Fruit fly (Drosophila melanogaster) whole organism, prepupa: ENCODE results near the gene CG13069.

Experiments used
- Blimp-1 ChIP-seq: fragments of 200-800 bp; sonication (Bioruptor generic); optimal IDR thresholded peaks from 3 replicates; lab custom pipeline; 2017; ENCODE audit warnings: missing biosample characterization, missing genetic modification characterization, mild to moderate bottlenecking, moderate library complexity, missing genetic modification reagents
- CG11294 ChIP-seq: fragments of 200-800 bp; sonication (Bioruptor generic); IDR thresholded peaks from 2 replicates; pipeline ENCODE4 v1.3.6; 2022; ENCODE audit warnings: missing biosample characterization, missing genetic modification characterization
- CG11762 ChIP-seq: fragments of 200-800 bp; sonication (Bioruptor generic); optimal IDR thresholded peaks from 3 replicates; lab custom pipeline; 2016; ENCODE audit warnings: missing biosample characterization, missing genetic modification characterization; ENCODE audit not compliant: insufficient read depth
- CG11902 ChIP-seq: fragments of 200-800 bp; sonication (Bioruptor generic); optimal IDR thresholded peaks from 3 replicates; lab custom pipeline; 2016; ENCODE audit warnings: missing biosample characterization, missing genetic modification characterization
- CG1621 ChIP-seq: fragments of 200-800 bp; sonication (Bioruptor generic); optimal IDR thresholded peaks from 3 replicates; lab custom pipeline; 2018; ENCODE audit warnings: missing biosample characterization, mild to moderate bottlenecking, missing genetic modification characterization
- CG16779 ChIP-seq: fragments of 200-800 bp; sonication (Bioruptor generic); optimal IDR thresholded peaks from 3 replicates; lab custom pipeline; 2017; ENCODE audit warnings: missing biosample characterization, mild to moderate bottlenecking, missing genetic modification characterization
- CG32006 ChIP-seq: fragments of 200-800 bp; sonication (Bioruptor generic); optimal IDR thresholded peaks from 3 replicates; lab custom pipeline; 2017; ENCODE audit warnings: missing biosample characterization, mild to moderate bottlenecking, missing genetic modification characterization
- CG34406 ChIP-seq: fragments of 200-800 bp; sonication (Bioruptor generic); optimal IDR thresholded peaks from 3 replicates; lab custom pipeline; 2016; ENCODE audit warnings: missing biosample characterization, missing genetic modification characterization
- CG3919 ChIP-seq: fragments of 200-800 bp; sonication (Bioruptor generic); optimal IDR thresholded peaks from 3 replicates; lab custom pipeline; 2016; ENCODE audit warnings: missing biosample characterization, missing genetic modification characterization
- CG4318 ChIP-seq: fragments of 200-800 bp; sonication (Bioruptor generic); optimal IDR thresholded peaks from 3 replicates; lab custom pipeline; 2017; ENCODE audit warnings: missing biosample characterization, mild to moderate bottlenecking, missing genetic modification characterization
- CG6163 ChIP-seq: fragments of 200-800 bp; sonication (Bioruptor generic); IDR thresholded peaks from 3 replicates; pipeline ENCODE4 v1.3.6; 2022; ENCODE audit warnings: missing biosample characterization, missing genetic modification characterization
- CG6276 ChIP-seq: fragments of 200-800 bp; sonication (Bioruptor generic); optimal IDR thresholded peaks from 2 replicates; lab custom pipeline; 2017; ENCODE audit warnings: missing biosample characterization, mild to moderate bottlenecking, missing genetic modification characterization
- CG6792 ChIP-seq: fragments of 200-800 bp; sonication (Bioruptor generic); optimal IDR thresholded peaks from 3 replicates; lab custom pipeline; 2016; ENCODE audit warnings: missing biosample characterization, missing genetic modification characterization
- CG6808 ChIP-seq: fragments of 200-800 bp; sonication (Bioruptor generic); optimal IDR thresholded peaks from 3 replicates; lab custom pipeline; 2017; ENCODE audit warnings: missing biosample characterization, missing genetic modification characterization, mild to moderate bottlenecking, moderate library complexity, missing genetic modification reagents
- CG6854 ChIP-seq: fragments of 200-800 bp; sonication (Bioruptor generic); optimal IDR thresholded peaks from 2 replicates; lab custom pipeline; 2017; ENCODE audit warnings: missing biosample characterization, mild to moderate bottlenecking, missing genetic modification characterization
- CG7368 ChIP-seq: fragments of 200-800 bp; sonication (Bioruptor generic); optimal IDR thresholded peaks from 3 replicates; lab custom pipeline; 2016; ENCODE audit warnings: missing biosample characterization, missing genetic modification characterization
- CG8119 ChIP-seq: fragments of 200-800 bp; sonication (Bioruptor generic); IDR thresholded peaks from 3 replicates; pipeline ENCODE4 v1.3.6; 2022; ENCODE audit warnings: missing biosample characterization, missing genetic modification characterization
- CG8319 ChIP-seq: fragments of 200-800 bp; sonication (Bioruptor generic); optimal IDR thresholded peaks from 3 replicates; lab custom pipeline; 2016; ENCODE audit warnings: missing biosample characterization, missing genetic modification characterization
- CG8632 ChIP-seq: fragments of 200-800 bp; sonication (Bioruptor generic); optimal IDR thresholded peaks from 3 replicates; lab custom pipeline; 2016; ENCODE audit warnings: missing biosample characterization, missing genetic modification characterization
- CG9139 ChIP-seq: fragments of 200-800 bp; sonication (Bioruptor generic); optimal IDR thresholded peaks from 3 replicates; lab custom pipeline; 2017; ENCODE audit warnings: missing biosample characterization, mild to moderate bottlenecking, missing genetic modification characterization
- Eip78C ChIP-seq: fragments of 200-800 bp; sonication (Bioruptor generic); peaks from one replicate; lab custom pipeline; 2016; ENCODE audit warnings: missing biosample characterization, missing genetic modification characterization
- Eip93F ChIP-seq: fragments of 200-800 bp; sonication (Bioruptor generic); optimal IDR thresholded peaks from 2 replicates; lab custom pipeline; 2016; ENCODE audit warnings: missing biosample characterization, mild to moderate bottlenecking, missing genetic modification characterization
- Ets21C ChIP-seq: fragments of 200-800 bp; sonication (Bioruptor generic); optimal IDR thresholded peaks from 3 replicates; lab custom pipeline; 2016; ENCODE audit warnings: missing biosample characterization, missing genetic modification characterization
- Ets96B ChIP-seq: fragments of 200-800 bp; optimal IDR thresholded peaks from 2 replicates; lab custom pipeline; 2019; ENCODE audit warnings: missing biosample characterization, mild to moderate bottlenecking, missing genetic modification characterization, moderate library complexity
- Gug ChIP-seq: fragments of 200-800 bp; sonication (Bioruptor generic); IDR thresholded peaks from 2 replicates; pipeline ENCODE4 v1.3.6; 2022; ENCODE audit warnings: missing biosample characterization, missing genetic modification characterization
- Hr38 ChIP-seq: sonication (Bioruptor generic); optimal IDR thresholded peaks from 2 replicates; lab custom pipeline; 2016; ENCODE audit warnings: missing biosample characterization, missing genetic modification characterization
- Hr39 ChIP-seq: fragments of 200-800 bp; sonication (Bioruptor generic); optimal IDR thresholded peaks from 2 replicates; lab custom pipeline; 2016; ENCODE audit warnings: missing biosample characterization, missing genetic modification characterization
- Hr4 ChIP-seq: fragments of 200-800 bp; sonication (Bioruptor generic); optimal IDR thresholded peaks from 3 replicates; lab custom pipeline; 2016; ENCODE audit warnings: missing biosample characterization, missing genetic modification characterization
- Met ChIP-seq: fragments of 200-800 bp; sonication (Bioruptor generic); optimal IDR thresholded peaks from 3 replicates; lab custom pipeline; 2016; ENCODE audit warnings: missing biosample characterization, missing genetic modification characterization
- OdsH ChIP-seq: fragments of 200-800 bp; sonication (Bioruptor generic); optimal IDR thresholded peaks from 3 replicates; lab custom pipeline; 2016; ENCODE audit warnings: missing biosample characterization, missing genetic modification characterization
- Smox ChIP-seq: fragments of 200-800 bp; sonication (Bioruptor generic); optimal IDR thresholded peaks from 3 replicates; lab custom pipeline; 2016; ENCODE audit warnings: missing biosample characterization, missing genetic modification characterization
- Sox102F ChIP-seq: fragments of 200-800 bp; sonication (Bioruptor generic); optimal IDR thresholded peaks from 2 replicates; lab custom pipeline; 2016; ENCODE audit warnings: missing biosample characterization, mild to moderate bottlenecking, missing genetic modification characterization
- Sox14 ChIP-seq: fragments of 200-800 bp; sonication (Bioruptor generic); optimal IDR thresholded peaks from 3 replicates; lab custom pipeline; 2016; ENCODE audit warnings: missing biosample characterization, missing genetic modification characterization
- Sox15 ChIP-seq: fragments of 200-800 bp; sonication (Bioruptor generic); optimal IDR thresholded peaks from 3 replicates; lab custom pipeline; 2016; ENCODE audit warnings: missing biosample characterization, missing genetic modification characterization
- achi ChIP-seq: fragments of 200-800 bp; sonication (Bioruptor generic); optimal IDR thresholded peaks from 3 replicates; lab custom pipeline; 2016; ENCODE audit warnings: missing biosample characterization, missing genetic modification characterization
- cyc ChIP-seq: fragments of 200-800 bp; sonication (Bioruptor generic); optimal IDR thresholded peaks from 3 replicates; lab custom pipeline; 2016; ENCODE audit warnings: missing biosample characterization, missing genetic modification characterization
- dac ChIP-seq: fragments of 200-800 bp; sonication (Bioruptor generic); optimal IDR thresholded peaks from 2 replicates; lab custom pipeline; 2017; ENCODE audit warnings: missing biosample characterization, mild to moderate bottlenecking, missing genetic modification characterization
- dsx ChIP-seq: fragments of 200-800 bp; optimal IDR thresholded peaks from 3 replicates; lab custom pipeline; 2019; ENCODE audit warnings: missing biosample characterization, mild to moderate bottlenecking, missing genetic modification characterization, moderate library complexity; ENCODE audit not compliant: poor library complexity, severe bottlenecking
- esn ChIP-seq: fragments of 200-800 bp; sonication (Bioruptor generic); optimal IDR thresholded peaks from 2 replicates; lab custom pipeline; 2016; ENCODE audit warnings: missing biosample characterization, mild to moderate bottlenecking, missing genetic modification characterization, moderate library complexity
- fd59A ChIP-seq: fragments of 200-800 bp; sonication (Bioruptor generic); optimal IDR thresholded peaks from 2 replicates; lab custom pipeline; 2017; ENCODE audit warnings: missing biosample characterization, mild to moderate bottlenecking, missing genetic modification characterization, missing genetic modification reagents
- fd85E ChIP-seq: fragments of 200-800 bp; sonication (Bioruptor generic); optimal IDR thresholded peaks from 3 replicates; lab custom pipeline; 2016; ENCODE audit warnings: missing biosample characterization, missing genetic modification characterization
- salr ChIP-seq, 2 experiments: fragments of 200-800 bp; sonication (Bioruptor generic); optimal IDR thresholded peaks; 3 replicates each; lab custom pipeline; 2016 to 2018; ENCODE audit warnings: missing biosample characterization in 2 of 2, missing genetic modification characterization in 2 of 2, mild to moderate bottlenecking in 1 of 2
- svp ChIP-seq: fragments of 200-800 bp; sonication (Bioruptor generic); peaks from one replicate; lab custom pipeline; 2016; ENCODE audit warnings: missing biosample characterization, missing genetic modification characterization
- topi ChIP-seq: fragments of 200-800 bp; sonication (Bioruptor generic); optimal IDR thresholded peaks from 3 replicates; lab custom pipeline; 2016; ENCODE audit warnings: missing biosample characterization, missing genetic modification characterization
- vri ChIP-seq: fragments of 200-800 bp; sonication (Bioruptor generic); optimal IDR thresholded peaks from 3 replicates; lab custom pipeline; 2016; ENCODE audit warnings: missing biosample characterization, mild to moderate bottlenecking, missing genetic modification characterization

CG13069 gene

dm6 chr3L:16221278-16221677 lies 43.9 kb upstream of the CG13069 start (continued):
- TF ChIP-seq fd59A (GFP tag; lab: Kevin White, UChicago) (no peak), Met (GFP tag; lab: Kevin White, UChicago) (no peak), Sox102F (GFP tag; lab: Kevin White, UChicago) (no peak), CG34406 (GFP tag; lab: Kevin White, UChicago) (no peak), Blimp-1 (no peak), CG9139 (GFP tag; lab: Kevin White, UChicago) (no peak), CG32006 (GFP tag; lab: Kevin White, UChicago) (peak; percentile 47), CG6163 (GFP tag; lab: Robert Waterston, UW) (no peak), Gug (no peak), vri (GFP tag; lab: Kevin White, UChicago) (no peak), CG6276 (GFP tag; lab: Kevin White, UChicago) (peak; percentile 6), CG11762 (no peak), Eip93F (GFP tag; lab: Kevin White, UChicago) (no peak), CG8632 (GFP tag; lab: Kevin White, UChicago) (no peak), Hr4 (peak; percentile 8), CG6792 (GFP tag; lab: Kevin White, UChicago) (no peak), CG8319 (no peak), CG11294 (no peak), Ets96B (tag; lab: Kevin White, UChicago) (no peak), topi (GFP tag; lab: Kevin White, UChicago) (no peak), svp (GFP tag; lab: Kevin White, UChicago) (no peak), Hr39 (no peak), CG4318 (GFP tag; lab: Kevin White, UChicago) (peak; percentile 32), CG8119 (GFP tag; lab: Robert Waterston, UW) (0 out of 3 replicates have a peak, but pooled peaks have one; percentile 30), cyc (no peak), CG16779 (tag; lab: Kevin White, UChicago) (no peak)

DNA sequence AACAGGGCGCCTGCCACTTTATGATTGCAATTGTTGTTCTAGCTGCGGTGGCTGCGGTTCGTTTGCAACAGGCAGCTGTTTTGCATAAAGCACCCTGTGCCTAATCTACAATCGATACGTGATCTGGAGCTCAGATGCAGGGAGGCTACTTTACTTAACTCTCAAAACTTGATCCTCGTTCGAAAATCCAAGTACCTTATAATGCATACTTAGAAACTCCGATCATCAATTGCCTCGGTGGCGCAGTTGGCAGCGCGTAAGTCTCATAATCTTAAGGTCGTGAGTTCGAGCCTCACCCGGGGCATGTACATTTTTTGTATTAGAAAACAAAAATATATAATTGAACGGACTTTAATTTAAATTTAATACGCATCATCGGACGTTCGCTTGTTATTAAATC lies 43.4 kb upstream of the CG13069 start:
- no peak for TF ChIP-seq CG6854 (GFP tag; lab: Kevin White, UChicago)
- TF ChIP-seq OdsH = no peak
- TF ChIP-seq Smox (GFP tag; lab: Kevin White, UChicago) = no peak
- peak; percentile 69 for TF ChIP-seq svp (GFP tag; lab: Kevin White, UChicago)
- TF ChIP-seq Eip78C (GFP tag; lab: Kevin White, UChicago) = peak; percentile 11
- TF ChIP-seq Hr38 = no peak
- TF ChIP-seq Eip93F (GFP tag; lab: Kevin White, UChicago) = no peak
- TF ChIP-seq dsx (GFP tag; lab: Kevin White, UChicago) = no peak
- no peak for TF ChIP-seq achi
- no peak for TF ChIP-seq CG11902
- TF ChIP-seq Sox102F (GFP tag; lab: Kevin White, UChicago) = no peak
- TF ChIP-seq, all 60 proteins: peak for 2

DNA sequence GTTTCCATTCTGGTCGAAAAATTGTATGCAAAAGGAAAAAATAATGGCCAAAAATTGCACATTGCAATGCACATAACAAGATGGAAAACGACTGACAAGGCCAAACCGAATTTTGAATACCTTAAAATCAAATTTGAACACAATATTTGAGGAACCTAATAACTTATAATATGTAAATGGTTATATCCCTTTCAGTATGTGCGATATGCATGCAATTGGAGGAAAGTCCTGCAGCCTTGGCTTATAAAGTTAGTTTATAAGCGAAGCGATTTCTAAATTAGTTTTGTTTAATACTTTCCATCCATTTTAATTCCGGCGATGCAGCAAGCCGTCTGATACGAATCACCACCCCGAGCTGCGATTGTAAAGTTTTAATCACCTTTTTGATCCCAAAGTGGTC lies 40.0 kb upstream of the CG13069 start:
- TF ChIP-seq Eip78C (GFP tag; lab: Kevin White, UChicago) (peak; percentile 60), svp (GFP tag; lab: Kevin White, UChicago) (peak; percentile 64), CG11294 (no peak)

dm6 chr3L:16228659-16229205 lies 36.5 kb upstream of the CG13069 start, which contains the start of gene Tmx3:
Gene Tmx3, plus strand, starts transcription at chr3L:16229100.
- TF ChIP-seq CG16779 (tag; lab: Kevin White, UChicago) (no peak), CG8632 (GFP tag; lab: Kevin White, UChicago) (peak; percentile 80), dac (GFP tag; lab: Kevin White, UChicago) (peak; percentile 65), CG4318 (GFP tag; lab: Kevin White, UChicago) (no peak), Sox15 (peak; percentile 74), Ets21C (GFP tag; lab: Kevin White, UChicago) (peak; percentile 60), topi (GFP tag; lab: Kevin White, UChicago) (peak; percentile 72), Eip93F (GFP tag; lab: Kevin White, UChicago) (peak; percentile 29), CG3919 (GFP tag; lab: Kevin White, UChicago) (peak; percentile 55), CG11762 (peak; percentile 41), CG7368 (GFP tag; lab: Kevin White, UChicago) (peak; percentile 39), CG6163 (GFP tag; lab: Robert Waterston, UW) (peak; percentile 93; the same call in 2 of the 3 replicates), salr (GFP tag; optimal IDR thresholded peaks at IDR 0.05; lab: Kevin White, UChicago) (peak; percentile 50 to 87), CG11294 (peak; percentile 87), CG1621 (tag; lab: Kevin White, UChicago) (no peak), Sox102F (GFP tag; lab: Kevin White, UChicago) (peak; percentile 58), esn (GFP tag; lab: Kevin White, UChicago) (peak; percentile 83), Sox14 (GFP tag; lab: Kevin White, UChicago) (peak; percentile 69), Ets96B (tag; lab: Kevin White, UChicago) (peak; percentile 86), fd59A (GFP tag; lab: Kevin White, UChicago) (peak; percentile 52), fd85E (GFP tag; lab: Kevin White, UChicago) (no peak), CG6808 (peak; percentile 53), OdsH (peak; percentile 89), achi (peak; percentile 78)
